Fruit fly (Drosophila melanogaster): ENCODE results near the gene Sgs8.
A peak's percentile ranks its signal among the peaks of the same experiment; 100 is the strongest.

Sgs8 gene

DNA sequence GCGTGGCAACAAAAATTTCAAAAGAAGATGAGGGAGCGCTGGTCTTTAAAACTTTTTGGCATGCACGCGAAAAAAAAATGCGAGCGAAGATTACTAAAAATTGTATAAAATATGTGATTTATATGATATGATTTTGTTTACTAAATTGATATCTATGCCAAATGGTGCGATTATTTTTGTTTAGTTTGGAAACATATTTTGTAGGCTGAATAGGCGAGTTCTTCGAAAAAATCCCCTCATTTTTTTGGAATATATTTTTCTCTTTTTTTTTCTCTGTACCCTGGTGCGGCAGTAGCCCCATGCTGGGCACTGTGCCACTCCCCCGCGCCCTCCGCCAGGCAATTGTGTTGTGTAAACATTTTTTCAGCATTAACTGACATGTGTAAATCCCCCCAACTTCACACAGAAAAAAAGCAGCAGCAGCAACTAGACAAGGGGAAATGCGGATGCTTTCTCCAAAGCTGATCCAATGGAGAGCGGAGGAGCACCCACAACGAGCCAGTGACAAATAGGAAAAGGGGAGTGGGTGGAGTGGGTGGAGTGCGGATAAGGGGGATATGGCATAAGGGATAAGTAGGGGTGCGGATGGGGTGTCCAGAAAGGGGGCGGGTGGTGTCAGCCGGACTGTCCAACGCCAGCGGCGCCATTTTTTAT lies 23.1 kb downstream of the Sgs8 start (continued):
- peak; percentile 32 for TF ChIP-seq dmrt99B (tag; optimal IDR thresholded peaks at IDR 0.05)
- peak; percentile 35 for TF ChIP-seq phol (tag; optimal IDR thresholded peaks at IDR 0.05)
- no peak for TF ChIP-seq CG3847 (GFP tag; IDR thresholded peaks at IDR 0.05)
- TF ChIP-seq CG15696 (tag; optimal IDR thresholded peaks at IDR 0.05), result no peak
- TF ChIP-seq hkb (optimal IDR thresholded peaks at IDR 0.05), result no peak
- TF ChIP-seq hkb (GFP tag; IDR thresholded peaks at IDR 0.05), result 0 out of 2 replicates have a peak, but pooled peaks have one; percentile 8
- no peak for TF ChIP-seq knrl (GFP tag; IDR thresholded peaks at IDR 0.05; ENCODE audit: partially characterized antibody)
- TF ChIP-seq Xrp1 (GFP tag; IDR thresholded peaks at IDR 0.05), result peak; percentile 56; the same call in 1 of the 2 replicates
- no peak for TF ChIP-seq HLHmδ (GFP tag; optimal IDR thresholded peaks at IDR 0.05)
- TF ChIP-seq mld (GFP tag; IDR thresholded peaks at IDR 0.05; ENCODE audit: partially characterized antibody), result 0 out of 3 replicates have a peak, but pooled peaks have one; percentile 32
- peak; percentile 35 for TF ChIP-seq CG10979 (tag; optimal IDR thresholded peaks at IDR 0.05)
- TF ChIP-seq CG3838 (GFP tag; optimal IDR thresholded peaks at IDR 0.05), result no peak
- peak; percentile 42; the same call in 1 of the 3 replicates for TF ChIP-seq zfh1 (GFP tag; IDR thresholded peaks at IDR 0.05)
- no peak for TF ChIP-seq psq (GFP tag; optimal IDR thresholded peaks at IDR 0.05)
- no peak for TF ChIP-seq Gsc (GFP tag; IDR thresholded peaks at IDR 0.05)
- TF ChIP-seq Ssrp (tag; optimal IDR thresholded peaks at IDR 0.05), result peak; percentile 19
- TF ChIP-seq CG15011 (GFP tag; optimal IDR thresholded peaks at IDR 0.05), result no peak
- peak; percentile 40; the same call in 2 of the 3 replicates for TF ChIP-seq CG17361 (GFP tag; IDR thresholded peaks at IDR 0.05)
- TF ChIP-seq CG11504 (tag; optimal IDR thresholded peaks at IDR 0.05), result peak; percentile 42
- TF ChIP-seq Sry-δ (GFP tag; optimal IDR thresholded peaks at IDR 0.05), result no peak
- peak; percentile 12 for TF ChIP-seq CG30403 (GFP tag; optimal IDR thresholded peaks at IDR 0.05)
- TF ChIP-seq CG14014 (GFP tag; IDR thresholded peaks at IDR 0.05), result no peak
- TF ChIP-seq E2f2 (GFP tag; IDR thresholded peaks at IDR 0.05), result peak; percentile 10; the same call in 1 of the 2 replicates
- TF ChIP-seq sens (GFP tag), result peak; percentile 82
- TF ChIP-seq CG17802 (tag; optimal IDR thresholded peaks at IDR 0.05), result no peak
- TF ChIP-seq lola (GFP tag; optimal IDR thresholded peaks at IDR 0.05), result peak in 1 of 3 experiments; percentile 38
- TF ChIP-seq org-1 (GFP tag; optimal IDR thresholded peaks at IDR 0.05), result no peak
- TF ChIP-seq prd (optimal IDR thresholded peaks at IDR 0.05), result no peak
- TF ChIP-seq prd (GFP tag; IDR thresholded peaks at IDR 0.05), result peak; percentile 23; the same call in 1 of the 3 replicates
- TF ChIP-seq NC2β (GFP tag; optimal IDR thresholded peaks at IDR 0.05), result peak; percentile 9
- 0 out of 2 replicates have a peak, but pooled peaks have one; percentile 4 for TF ChIP-seq CG10959 (GFP tag; IDR thresholded peaks at IDR 0.05)
- TF ChIP-seq Fer2 (tag; optimal IDR thresholded peaks at IDR 0.05), result no peak
- 0 out of 2 replicates have a peak, but pooled peaks have one; percentile 12 for TF ChIP-seq Bgb (GFP tag; IDR thresholded peaks at IDR 0.05; ENCODE audit: partially characterized antibody)

DNA sequence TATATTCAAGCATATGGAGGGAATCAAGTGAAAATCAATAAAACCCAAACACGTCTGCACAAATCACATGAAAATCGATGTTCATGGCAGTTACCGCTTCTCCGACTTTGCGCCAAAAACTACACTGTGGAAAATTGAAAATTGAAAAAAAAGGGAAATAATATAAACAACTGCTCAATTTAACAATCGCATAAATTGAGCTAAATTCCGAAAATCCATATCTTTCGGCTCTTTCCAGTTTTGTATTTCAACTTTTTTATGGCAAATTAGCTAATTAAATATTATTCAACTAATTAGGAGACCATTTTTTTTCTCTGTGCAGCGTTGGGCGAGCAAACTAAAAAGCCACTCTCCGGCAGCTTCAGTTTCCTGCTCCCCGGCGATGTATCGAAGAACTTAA lies 24.7 kb downstream of the Sgs8 start:
- TF ChIP-seq CG6765 (GFP tag; optimal IDR thresholded peaks at IDR 0.05) (peak; percentile 43), CG9727 (GFP tag; optimal IDR thresholded peaks at IDR 0.05) (peak; percentile 46), Asciz (GFP tag; optimal IDR thresholded peaks at IDR 0.05) (peak; percentile 44), da (GFP tag; optimal IDR thresholded peaks at IDR 0.05) (no peak), BtbVII (GFP tag; optimal IDR thresholded peaks at IDR 0.05) (peak; percentile 4), unc-4 (GFP tag; IDR thresholded peaks at IDR 0.05; ENCODE audit: partially characterized antibody) (no peak), grau (tag; optimal IDR thresholded peaks at IDR 0.05) (peak; percentile 6), sens (GFP tag) (peak; percentile 73), CG12659 (GFP tag; optimal IDR thresholded peaks at IDR 0.05) (no peak), row (GFP tag; IDR thresholded peaks at IDR 0.05) (peak; percentile 53), CoRest (tag; optimal IDR thresholded peaks at IDR 0.05) (peak; percentile 34), GATAe (GFP tag; conservative IDR thresholded peaks at IDR 0.05) (no peak), cwo (GFP tag; optimal IDR thresholded peaks at IDR 0.05) (no peak), Doc3 (GFP tag; IDR thresholded peaks at IDR 0.05; ENCODE audit: partially characterized antibody) (no peak), Fer3 (tag; optimal IDR thresholded peaks at IDR 0.05) (peak; percentile 39), CG2875 (GFP tag; optimal IDR thresholded peaks at IDR 0.05) (no peak), CG32767 (GFP tag; IDR thresholded peaks at IDR 0.05) (no peak), Eip74EF (GFP tag; optimal IDR thresholded peaks at IDR 0.05) (peak in 1 of 2 experiments; percentile 33)
